Worm (Caenorhabditis elegans) whole organism, midembryonic: ENCODE results near the gene gst-12.

Source experiments
- cog-1 ChIP-seq: sonication (generic microtip); optimal IDR thresholded peaks from 2 replicates; lab custom pipeline; 2016; ENCODE audit warnings: missing genetic modification characterization, missing compliant biosample characterization
- flt-1 ChIP-seq: fragments of 200-800 bp; sonication (Bioruptor generic); IDR thresholded peaks from 2 replicates; pipeline ENCODE4 v1.3.6; 2022; ENCODE audit warnings: missing genetic modification characterization, missing compliant biosample characterization
- klf-2 ChIP-seq: fragments of 200-800 bp; sonication (Bioruptor generic); conservative IDR thresholded peaks from 2 replicates; pipeline ENCODE4 v1.3.6; 2022; ENCODE audit warnings: missing genetic modification reagents, missing genetic modification characterization, missing compliant biosample characterization
- tab-1 ChIP-seq: fragments of 200-800 bp; sonication (Bioruptor generic); IDR thresholded peaks from 2 replicates; pipeline ENCODE4 v1.3.6; 2022; ENCODE audit warnings: missing genetic modification characterization, missing compliant biosample characterization

ce11 chrII:13596505-13596977, 21.3 kb downstream of the gst-12 start, which contains the start of the genes fbxc-23 and csc-1:
- no peak for TF ChIP-seq cog-1
- TF ChIP-seq klf-2, result no peak
- no peak for TF ChIP-seq flt-1 (GFP tag; lab: Robert Waterston, UW)
- no peak for TF ChIP-seq tab-1 (GFP tag; lab: Robert Waterston, UW)
